Fruit fly (Drosophila melanogaster) whole organism, wandering third instar larva: ENCODE measurements around the gene mtrm.
A peak's percentile ranks its signal among the peaks of the same experiment; 100 is the strongest.

ENCODE experiments used
- Myc ChIP-seq: fragments of >200 bp; optimal IDR thresholded peaks from 2 replicates; lab custom pipeline; 2017
- Rel ChIP-seq, 2 experiments: fragments of 200-800 bp; sonication (Bioruptor generic) in 1 of 2; optimal IDR thresholded peaks; 2 replicates in 1 of 2; 3 replicates in 1 of 2; lab custom pipeline; 2016 to 2019; ENCODE audit warnings: mild to moderate bottlenecking in 2 of 2, missing biosample characterization in 2 of 2, missing genetic modification characterization in 2 of 2, moderate library complexity in 1 of 2
- h ChIP-seq: fragments of 200-800 bp; sonication (Bioruptor generic); optimal IDR thresholded peaks from 3 replicates; lab custom pipeline; 2016; ENCODE audit warnings: missing biosample characterization, mild to moderate bottlenecking, missing genetic modification characterization
- pan ChIP-seq: fragments of >200 bp; optimal IDR thresholded peaks from 2 replicates; lab custom pipeline; 2017
- psq ChIP-seq: fragments of 200-800 bp; sonication (Bioruptor generic); optimal IDR thresholded peaks from 3 replicates; lab custom pipeline; 2017; ENCODE audit warnings: missing biosample characterization, mild to moderate bottlenecking, missing genetic modification characterization, moderate library complexity

- peak; percentile 0 for TF ChIP-seq psq (GFP tag; lab: Kevin White, UChicago)
- no peak for TF ChIP-seq pan (lab: Kevin White, UChicago)
- peak; percentile 58 for TF ChIP-seq h
- no peak for TF ChIP-seq Rel (GFP tag; optimal IDR thresholded peaks at IDR 0.05; lab: Kevin White, UChicago)
- no peak for TF ChIP-seq Rel (tag; optimal IDR thresholded peaks at IDR 0.05; lab: Kevin White, UChicago)
- no peak for TF ChIP-seq Myc (lab: Kevin White, UChicago)
Observed at dm6 chr3L:8448517-8448889, 35.7 kb downstream of the mtrm start.
